Worm (Caenorhabditis elegans) whole organism, L1 larva: Measurements from ENCODE around the gene klo-2.

ENCODE experiments used
- C04F5.9 ChIP-seq: sonication (generic microtip); optimal IDR thresholded peaks from 2 replicates; lab custom pipeline; 2016; ENCODE audit warnings: missing genetic modification characterization, missing compliant biosample characterization
- C16A3.4 ChIP-seq: fragments of 150-350 bp; optimal IDR thresholded peaks from 2 replicates; lab custom pipeline; 2014; ENCODE audit warnings: missing biosample characterization, missing genetic modification characterization
- C34B4.2 ChIP-seq: sonication (generic microtip); optimal IDR thresholded peaks from 2 replicates; lab custom pipeline; 2017; ENCODE audit warnings: mild to moderate bottlenecking, missing genetic modification characterization, missing compliant biosample characterization
- F16B12.6 ChIP-seq: fragments of 150-350 bp; optimal IDR thresholded peaks from 2 replicates; lab custom pipeline; 2014; ENCODE audit warnings: missing biosample characterization, missing genetic modification characterization
- Y116A8C.19 ChIP-seq: sonication (generic microtip); optimal IDR thresholded peaks from 2 replicates; lab custom pipeline; 2016; ENCODE audit warnings: missing compliant biosample characterization, missing genetic modification characterization, borderline replicate concordance
- aha-1 ChIP-seq: fragments of 150-350 bp; optimal IDR thresholded peaks from 2 replicates; lab custom pipeline; 2014; ENCODE audit warnings: missing biosample characterization, missing genetic modification characterization
- ama-1 ChIP-seq: fragments of 150-350 bp; optimal IDR thresholded peaks from 2 replicates; lab custom pipeline; 2014
- blmp-1 ChIP-seq: fragments of 150-350 bp; optimal IDR thresholded peaks from 2 replicates; lab custom pipeline; 2014; ENCODE audit warnings: missing biosample characterization, missing genetic modification characterization
- ceh-63 ChIP-seq: fragments of 200-800 bp; sonication (Bioruptor generic); optimal IDR thresholded peaks from 2 replicates; lab custom pipeline; 2018; ENCODE audit warnings: mild to moderate bottlenecking, missing genetic modification characterization, missing compliant biosample characterization
- ces-1 ChIP-seq: fragments of 150-350 bp; optimal IDR thresholded peaks from 2 replicates; lab custom pipeline; 2014; ENCODE audit warnings: missing biosample characterization, missing genetic modification reagents, missing genetic modification characterization
- dpl-1 ChIP-seq, 3 experiments: fragments of 150-350 bp in 2 of 3; sonication (generic microtip) in 1 of 3; optimal IDR thresholded peaks; 2 replicates each; lab custom pipeline; 2014 to 2017; ENCODE audit warnings: missing biosample characterization in 3 of 3, missing genetic modification characterization in 3 of 3, missing genetic modification reagents in 3 of 3
- dsc-1 ChIP-seq: sonication (generic microtip); optimal IDR thresholded peaks from 2 replicates; lab custom pipeline; 2016; ENCODE audit warnings: mild to moderate bottlenecking, missing genetic modification characterization, missing compliant biosample characterization
- efl-1 ChIP-seq, 4 experiments: fragments of 150-350 bp; optimal IDR thresholded peaks in 3 of 4; peaks in 1 of 4; 1 replicate in 1 of 4; 2 replicates in 3 of 4; lab custom pipeline; 2014; ENCODE audit warnings: missing biosample characterization in 2 of 4, missing genetic modification characterization in 2 of 4, missing genetic modification reagents in 2 of 4
- efl-3 ChIP-seq: fragments of 200-800 bp; sonication (Bioruptor generic); optimal IDR thresholded peaks from 2 replicates; lab custom pipeline; 2018; ENCODE audit warnings: mild to moderate bottlenecking, missing genetic modification characterization, missing compliant biosample characterization
- egl-13 ChIP-seq: sonication (generic microtip); optimal IDR thresholded peaks from 2 replicates; lab custom pipeline; 2016; ENCODE audit warnings: missing genotype, missing genetic modification reagents, missing genetic modification characterization, missing compliant biosample characterization
- egl-27 ChIP-seq, 2 experiments: fragments of 150-350 bp in 1 of 2; sonication (generic microtip); optimal IDR thresholded peaks; 3 replicates each; lab custom pipeline; 2017 to 2018; ENCODE audit warnings: missing biosample characterization in 2 of 2, missing genetic modification characterization in 2 of 2, missing genetic modification reagents in 2 of 2
- elt-3 ChIP-seq, 6 experiments: fragments of 150-350 bp in 1 of 6; sonication (generic microtip); optimal IDR thresholded peaks; 2 replicates each; lab custom pipeline; 2017 to 2018; ENCODE audit warnings: missing biosample characterization in 6 of 6, missing genetic modification characterization in 6 of 6, inconsistent platforms in 1 of 6
- fkh-8 ChIP-seq: sonication (generic microtip); optimal IDR thresholded peaks from 2 replicates; lab custom pipeline; 2016; ENCODE audit warnings: mild to moderate bottlenecking, missing genetic modification characterization, missing compliant biosample characterization
- fos-1 ChIP-seq: fragments of 150-350 bp; optimal IDR thresholded peaks from 2 replicates; lab custom pipeline; 2014; ENCODE audit warnings: missing biosample characterization, missing genetic modification characterization
- hpl-2 ChIP-seq: fragments of 150-350 bp; optimal IDR thresholded peaks from 2 replicates; lab custom pipeline; 2014; ENCODE audit warnings: missing biosample characterization, missing genetic modification reagents, missing genetic modification characterization
- irx-1 ChIP-seq: sonication (generic microtip); optimal IDR thresholded peaks from 2 replicates; lab custom pipeline; 2016; ENCODE audit warnings: missing genetic modification characterization, missing compliant biosample characterization
- jun-1 ChIP-seq: fragments of 150-350 bp; optimal IDR thresholded peaks from 2 replicates; lab custom pipeline; 2014; ENCODE audit warnings: missing biosample characterization, missing genetic modification reagents, missing genetic modification characterization
- lin-13 ChIP-seq: fragments of 150-350 bp; optimal IDR thresholded peaks from 2 replicates; lab custom pipeline; 2014; ENCODE audit warnings: missing biosample characterization, missing genetic modification reagents, missing genetic modification characterization
- lin-15B ChIP-seq: fragments of 150-350 bp; sonication (generic microtip); optimal IDR thresholded peaks from 3 replicates; lab custom pipeline; 2014; ENCODE audit warnings: missing biosample characterization, missing genetic modification characterization
- lin-39 ChIP-seq: fragments of 150-350 bp; optimal IDR thresholded peaks from 2 replicates; lab custom pipeline; 2014; ENCODE audit warnings: missing biosample characterization, missing genetic modification reagents, missing genetic modification characterization
- lir-3 ChIP-seq: sonication (generic microtip); optimal IDR thresholded peaks from 2 replicates; lab custom pipeline; 2016; ENCODE audit warnings: mild to moderate bottlenecking, missing genetic modification characterization, moderate library complexity, missing compliant biosample characterization; ENCODE audit not compliant: poor library complexity
- lsy-2 ChIP-seq, 2 experiments: fragments of 150-350 bp; optimal IDR thresholded peaks; 2 replicates each; lab custom pipeline; 2014; ENCODE audit warnings: missing biosample characterization in 2 of 2, missing genetic modification characterization in 2 of 2
- mdl-1 ChIP-seq, 2 experiments: fragments of 150-350 bp; optimal IDR thresholded peaks; 2 replicates each; lab custom pipeline; 2014 to 2017; ENCODE audit warnings: missing biosample characterization in 2 of 2, missing genetic modification characterization in 2 of 2, inconsistent platforms in 1 of 2
- mef-2 ChIP-seq: fragments of 150-350 bp; optimal IDR thresholded peaks from 2 replicates; lab custom pipeline; 2014; ENCODE audit warnings: missing biosample characterization, missing genetic modification characterization
- mep-1 ChIP-seq: fragments of 150-350 bp; optimal IDR thresholded peaks from 2 replicates; lab custom pipeline; 2014; ENCODE audit warnings: missing biosample characterization, missing genetic modification characterization
- nhr-11 ChIP-seq: fragments of 150-350 bp; optimal IDR thresholded peaks from 2 replicates; lab custom pipeline; 2014; ENCODE audit warnings: missing biosample characterization, missing genetic modification characterization
- nhr-19 ChIP-seq: fragments of 200-800 bp; sonication (Bioruptor generic); conservative IDR thresholded peaks from 2 replicates; pipeline ENCODE4 v1.3.6; 2022; ENCODE audit warnings: missing genetic modification characterization, missing compliant biosample characterization
- nhr-237 ChIP-seq: fragments of 150-350 bp; optimal IDR thresholded peaks from 2 replicates; lab custom pipeline; 2014; ENCODE audit warnings: missing biosample characterization, missing genetic modification characterization
- nhr-28 ChIP-seq: fragments of 150-350 bp; optimal IDR thresholded peaks from 2 replicates; lab custom pipeline; 2014; ENCODE audit warnings: missing biosample characterization, missing genetic modification characterization
- nhr-71 ChIP-seq: sonication (generic microtip); optimal IDR thresholded peaks from 2 replicates; lab custom pipeline; 2016; ENCODE audit warnings: mild to moderate bottlenecking, missing genetic modification characterization, moderate library complexity, missing compliant biosample characterization
- nhr-77 ChIP-seq: fragments of 150-350 bp; optimal IDR thresholded peaks from 2 replicates; lab custom pipeline; 2014; ENCODE audit warnings: missing biosample characterization, missing genetic modification characterization
- nhr-84 ChIP-seq: sonication (generic microtip); optimal IDR thresholded peaks from 2 replicates; lab custom pipeline; 2017; ENCODE audit warnings: missing biosample characterization, missing genetic modification characterization
- nhr-85 ChIP-seq: sonication (generic microtip); peaks from one replicate; lab custom pipeline; 2016; ENCODE audit warnings: missing genetic modification characterization, inconsistent platforms, missing compliant biosample characterization
- pag-3 ChIP-seq: sonication (generic microtip); optimal IDR thresholded peaks from 2 replicates; lab custom pipeline; 2017; ENCODE audit warnings: missing genetic modification characterization, mild to moderate bottlenecking, missing compliant biosample characterization, antibody characterized with exemption, borderline replicate concordance; ENCODE audit not compliant: insufficient read depth
- pax-3 ChIP-seq: fragments of 200-800 bp; sonication (Bioruptor generic); optimal IDR thresholded peaks from 2 replicates; lab custom pipeline; 2018; ENCODE audit warnings: mild to moderate bottlenecking, missing genetic modification characterization, moderate library complexity, missing compliant biosample characterization
- rnt-1 ChIP-seq: sonication (generic microtip); optimal IDR thresholded peaks from 2 replicates; lab custom pipeline; 2016; ENCODE audit warnings: mild to moderate bottlenecking, missing genetic modification characterization, moderate library complexity, missing compliant biosample characterization
- snpc-4 ChIP-seq: fragments of 150-350 bp; optimal IDR thresholded peaks from 2 replicates; lab custom pipeline; 2014; ENCODE audit warnings: missing biosample characterization, missing genetic modification characterization
- sox-4 ChIP-seq: sonication (generic microtip); optimal IDR thresholded peaks from 2 replicates; lab custom pipeline; 2016; ENCODE audit warnings: missing genetic modification characterization, missing compliant biosample characterization
- sptf-1 ChIP-seq: fragments of 150-350 bp; optimal IDR thresholded peaks from 2 replicates; lab custom pipeline; 2014; ENCODE audit warnings: missing biosample characterization, missing genetic modification characterization
- sup-37 ChIP-seq: fragments of 200-800 bp; sonication (Bioruptor generic); optimal IDR thresholded peaks from 2 replicates; lab custom pipeline; 2018; ENCODE audit warnings: mild to moderate bottlenecking, missing genetic modification characterization, missing compliant biosample characterization
- swsn-7 ChIP-seq: sonication (generic microtip); optimal IDR thresholded peaks from 2 replicates; lab custom pipeline; 2016; ENCODE audit warnings: missing genetic modification characterization, missing compliant biosample characterization
- unc-30 ChIP-seq: sonication (generic microtip); optimal IDR thresholded peaks from 2 replicates; lab custom pipeline; 2017; ENCODE audit warnings: missing biosample characterization, missing genetic modification characterization
- unc-62 ChIP-seq: fragments of 150-350 bp; optimal IDR thresholded peaks from 2 replicates; lab custom pipeline; 2014; ENCODE audit warnings: missing biosample characterization, missing genetic modification reagents, missing genetic modification characterization
- unc-86 ChIP-seq: sonication (generic microtip); optimal IDR thresholded peaks from 2 replicates; lab custom pipeline; 2016; ENCODE audit warnings: missing genetic modification characterization, missing compliant biosample characterization
- vab-15 ChIP-seq: sonication (generic microtip); optimal IDR thresholded peaks from 2 replicates; lab custom pipeline; 2017; ENCODE audit warnings: missing genotype, mild to moderate bottlenecking, missing genetic modification characterization, missing compliant biosample characterization
- xbp-1 ChIP-seq: sonication (generic microtip); optimal IDR thresholded peaks from 2 replicates; lab custom pipeline; 2016; ENCODE audit warnings: missing genetic modification characterization, missing compliant biosample characterization
- zag-1 ChIP-seq: fragments of 150-350 bp; optimal IDR thresholded peaks from 2 replicates; lab custom pipeline; 2014; ENCODE audit warnings: missing biosample characterization, missing genetic modification characterization
- ztf-11 ChIP-seq, 2 experiments: sonication (generic microtip); optimal IDR thresholded peaks; 2 replicates each; lab custom pipeline; 2016 to 2017; ENCODE audit warnings: missing genetic modification characterization in 2 of 2, missing biosample characterization in 1 of 2, missing compliant biosample characterization in 1 of 2

Gene klo-2

DNA sequence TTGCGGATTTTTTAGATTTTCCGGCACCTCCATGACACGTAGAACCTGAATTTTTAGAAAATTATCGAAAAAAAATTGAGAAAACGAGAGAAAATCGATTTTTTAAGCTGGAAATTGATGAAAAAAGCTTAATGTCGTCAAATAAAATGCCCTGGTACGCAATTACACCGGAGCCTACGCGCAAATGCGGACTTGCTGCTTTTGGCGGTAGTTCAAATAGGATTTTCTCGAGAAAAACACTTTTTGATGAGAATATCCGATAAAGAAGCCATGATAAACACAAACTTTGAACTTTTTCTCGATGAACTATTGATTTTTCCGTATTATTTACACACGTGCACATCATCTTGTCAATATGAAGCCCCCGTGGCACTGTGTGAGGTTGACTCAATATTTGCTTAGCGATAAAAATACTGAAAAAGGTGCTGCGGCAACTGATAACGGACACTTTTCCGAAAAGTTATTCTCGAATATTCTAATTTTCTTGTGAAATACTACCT is 27.8 kb upstream of the klo-2 start, which contains the start of the genes W04B5.5 and W04B5.3 (continued):
- peak; percentile 45 for TF ChIP-seq swsn-7 (tag; lab: Kevin White, UChicago)
- peak; percentile 63 for TF ChIP-seq nhr-19
- no peak for TF ChIP-seq rnt-1
- TF ChIP-seq nhr-84 (tag; lab: Kevin White, UChicago) = no peak
- TF ChIP-seq lin-39 (tag; lab: Kevin White, UChicago) = peak; percentile 38
- TF ChIP-seq fkh-8 (tag; lab: Kevin White, UChicago) = no peak
- no peak for TF ChIP-seq pag-3 (tag; lab: Kevin White, UChicago)
- peak; percentile 95 to 97 (median 97) for TF ChIP-seq dpl-1 (GFP tag; optimal IDR thresholded peaks at IDR 0.05; lab: Kevin White, UChicago)
- peak; percentile 79 to 86 for TF ChIP-seq lsy-2 (tag; optimal IDR thresholded peaks at IDR 0.05; lab: Kevin White, UChicago)
- no peak for TF ChIP-seq hpl-2 (GFP tag; lab: Kevin White, UChicago)
- peak; percentile 11 for TF ChIP-seq lin-15B (tag; lab: Kevin White, UChicago)
- TF ChIP-seq nhr-71 (tag; lab: Kevin White, UChicago) = peak; percentile 72
- TF ChIP-seq mep-1 = peak; percentile 54
- no peak for TF ChIP-seq unc-62 (GFP tag; lab: Kevin White, UChicago)
- no peak for TF ChIP-seq pax-3 (tag; lab: Kevin White, UChicago)
- TF ChIP-seq zag-1 (tag; lab: Kevin White, UChicago) = no peak
- peak; percentile 17 for TF ChIP-seq fos-1 (tag; lab: Kevin White, UChicago)
- TF ChIP-seq jun-1 (tag; lab: Kevin White, UChicago) = peak; percentile 21
- no peak for TF ChIP-seq nhr-11 (tag; lab: Kevin White, UChicago)
- peak in 1 of 2 experiments; percentile 7 for TF ChIP-seq ztf-11 (tag; optimal IDR thresholded peaks at IDR 0.05; lab: Kevin White, UChicago)
- peak; percentile 30 for TF ChIP-seq C16A3.4 (tag; lab: Kevin White, UChicago)
- no peak for TF ChIP-seq ces-1 (GFP tag; lab: Kevin White, UChicago)
- no peak for TF ChIP-seq sup-37
- TF ChIP-seq F16B12.6 (tag; lab: Kevin White, UChicago) = peak; percentile 98
- peak; percentile 53 for TF ChIP-seq dsc-1 (tag; lab: Kevin White, UChicago)
- no peak for TF ChIP-seq aha-1 (tag; lab: Kevin White, UChicago)
- no peak for TF ChIP-seq lir-3 (tag; lab: Kevin White, UChicago)
- no peak for TF ChIP-seq mef-2 (tag; lab: Kevin White, UChicago)
- no peak for TF ChIP-seq snpc-4 (tag; lab: Kevin White, UChicago)
- no peak for TF ChIP-seq C04F5.9 (tag; lab: Kevin White, UChicago)
- TF ChIP-seq C34B4.2 (tag; lab: Kevin White, UChicago) = no peak
- peak; percentile 47 for TF ChIP-seq xbp-1 (tag; lab: Kevin White, UChicago)
- TF ChIP-seq efl-1 (optimal IDR thresholded peaks at IDR 0.05; lab: Kevin White, UChicago) = peak; percentile 97 to 98
- peak; percentile 98 to 100 for TF ChIP-seq efl-1 (GFP tag; optimal IDR thresholded peaks at IDR 0.05 in 1 of 2; lab: Kevin White, UChicago)
- no peak for TF ChIP-seq efl-3 (GFP tag; lab: Kevin White, UChicago)
- no peak for TF ChIP-seq sox-4
- peak; percentile 16 for TF ChIP-seq nhr-85 (tag; lab: Kevin White, UChicago)
- no peak for TF ChIP-seq unc-30 (tag; lab: Kevin White, UChicago)
- no peak for TF ChIP-seq egl-13 (tag; lab: Kevin White, UChicago)
- TF ChIP-seq lin-13 (GFP tag; lab: Kevin White, UChicago) = peak; percentile 56
- peak; percentile 25 for TF ChIP-seq nhr-77
- no peak for TF ChIP-seq Y116A8C.19 (tag; lab: Kevin White, UChicago)
- no peak for TF ChIP-seq vab-15 (tag; lab: Kevin White, UChicago)
- peak in 2 of 6 experiments; percentile 2 to 33 for TF ChIP-seq elt-3 (tag; optimal IDR thresholded peaks at IDR 0.05; lab: Kevin White, UChicago)
- no peak for TF ChIP-seq ceh-63 (GFP tag; lab: Kevin White, UChicago)
- peak; percentile 52 for TF ChIP-seq unc-86 (tag; lab: Kevin White, UChicago)
- peak in 1 of 2 experiments; percentile 75 for TF ChIP-seq mdl-1 (tag; optimal IDR thresholded peaks at IDR 0.05; lab: Kevin White, UChicago)
- TF ChIP-seq irx-1 = peak; percentile 54
- no peak for TF ChIP-seq nhr-237 (tag; lab: Kevin White, UChicago)
- no peak for TF ChIP-seq nhr-28 (tag; lab: Kevin White, UChicago)
- no peak for TF ChIP-seq egl-27 (tag; optimal IDR thresholded peaks at IDR 0.05; lab: Kevin White, UChicago)
- TF ChIP-seq ama-1 (lab: Kevin White, UChicago) = no peak
- peak; percentile 31 for TF ChIP-seq blmp-1 (tag; lab: Kevin White, UChicago)
- TF ChIP-seq sptf-1 (tag; lab: Kevin White, UChicago) = no peak
